Worm (Caenorhabditis elegans) whole organism, L4 larva: ENCODE results near the gene R08C7.11.

Experiments used
- D1046.2 ChIP-seq: fragments of 200-800 bp; sonication (Bioruptor generic); IDR thresholded peaks from 2 replicates; pipeline ENCODE4 v1.3.6; 2022; ENCODE audit warnings: missing genetic modification characterization, missing compliant biosample characterization
- F44E2.7 ChIP-seq: fragments of 200-800 bp; sonication (Bioruptor generic); IDR thresholded peaks from 2 replicates; pipeline ENCODE4 v2.1.2; 2022; ENCODE audit warnings: missing genetic modification characterization, missing compliant biosample characterization
- F49E8.2 ChIP-seq: sonication (generic microtip); optimal IDR thresholded peaks from 2 replicates; lab custom pipeline; 2016; ENCODE audit warnings: missing compliant biosample characterization, mild to moderate bottlenecking, missing genetic modification characterization, borderline replicate concordance
- R02D3.7 ChIP-seq: fragments of 150-350 bp; sonication (generic microtip); optimal IDR thresholded peaks from 3 replicates; lab custom pipeline; 2014; ENCODE audit warnings: missing biosample characterization, missing genetic modification characterization
- T20F7.1 ChIP-seq: fragments of 200-800 bp; sonication (Bioruptor generic); optimal IDR thresholded peaks from 2 replicates; lab custom pipeline; 2018; ENCODE audit warnings: mild to moderate bottlenecking, missing genetic modification characterization, missing compliant biosample characterization
- T26A8.4 ChIP-seq: fragments of 200-800 bp; sonication (Bioruptor generic); IDR thresholded peaks from 2 replicates; pipeline ENCODE4 v1.3.6; 2022; ENCODE audit warnings: missing genetic modification characterization, missing compliant biosample characterization
- aha-1 ChIP-seq: fragments of 150-350 bp; peaks from one replicate; lab custom pipeline; 2014; ENCODE audit warnings: missing biosample characterization, missing genetic modification characterization
- arid-1 ChIP-seq: fragments of 200-800 bp; sonication (Bioruptor generic); conservative IDR thresholded peaks from 2 replicates; pipeline ENCODE4 v1.3.6; 2022; ENCODE audit warnings: missing genetic modification reagents, missing genetic modification characterization, missing compliant biosample characterization
- ceh-20 ChIP-seq: fragments of 200-800 bp; sonication (Bioruptor generic); IDR thresholded peaks from 2 replicates; pipeline ENCODE4 v1.3.6; 2022; ENCODE audit warnings: missing genetic modification reagents, missing genetic modification characterization, missing compliant biosample characterization
- ceh-32 ChIP-seq: sonication (generic microtip); optimal IDR thresholded peaks from 2 replicates; lab custom pipeline; 2016; ENCODE audit warnings: mild to moderate bottlenecking, missing genetic modification characterization, missing compliant biosample characterization; ENCODE audit not compliant: poor library complexity
- ceh-62 ChIP-seq: sonication (generic microtip); optimal IDR thresholded peaks from 2 replicates; lab custom pipeline; 2017; ENCODE audit warnings: missing biosample characterization, missing genetic modification characterization
- ctbp-1 ChIP-seq: fragments of 200-800 bp; sonication (Bioruptor generic); IDR thresholded peaks from 2 replicates; pipeline ENCODE4 v1.3.6; 2022; ENCODE audit warnings: missing genetic modification reagents, missing genetic modification characterization, missing compliant biosample characterization
- daf-12 ChIP-seq: fragments of 150-350 bp; optimal IDR thresholded peaks from 2 replicates; lab custom pipeline; 2014; ENCODE audit warnings: missing biosample characterization, missing genetic modification reagents, missing genetic modification characterization
- daf-16 ChIP-seq, 3 experiments: sonication (generic microtip); optimal IDR thresholded peaks; 2 replicates each; lab custom pipeline; 2016 to 2017; ENCODE audit warnings: missing genetic modification characterization in 3 of 3, missing genetic modification reagents in 3 of 3, mild to moderate bottlenecking in 2 of 3, missing compliant biosample characterization in 2 of 3, missing biosample characterization in 1 of 3, moderate library complexity in 1 of 3
- daf-19 ChIP-seq: fragments of 200-800 bp; sonication (Bioruptor generic); conservative IDR thresholded peaks from 2 replicates; pipeline ENCODE4 v1.3.6; 2022; ENCODE audit warnings: missing genetic modification characterization, missing compliant biosample characterization
- daf-8 ChIP-seq: fragments of 200-800 bp; sonication (Bioruptor generic); IDR thresholded peaks from 2 replicates; pipeline ENCODE4 v1.3.6; 2022; ENCODE audit warnings: missing genetic modification characterization, missing compliant biosample characterization
- dmd-9 ChIP-seq: fragments of 200-800 bp; sonication (Bioruptor generic); IDR thresholded peaks from 2 replicates; pipeline ENCODE4 v1.3.6; 2022; ENCODE audit warnings: missing genetic modification reagents, missing genetic modification characterization, missing compliant biosample characterization
- dpl-1 ChIP-seq: fragments of 150-350 bp; optimal IDR thresholded peaks from 2 replicates; lab custom pipeline; 2014; ENCODE audit warnings: missing biosample characterization, missing genetic modification reagents, missing genetic modification characterization
- egl-27 ChIP-seq: sonication (generic microtip); optimal IDR thresholded peaks from 3 replicates; lab custom pipeline; 2017; ENCODE audit warnings: missing biosample characterization, missing genetic modification reagents, missing genetic modification characterization
- egl-43 ChIP-seq: fragments of 200-800 bp; sonication (Bioruptor generic); IDR thresholded peaks from 2 replicates; pipeline ENCODE4 v1.3.6; 2022; ENCODE audit warnings: missing genetic modification reagents, missing genetic modification characterization, missing compliant biosample characterization
- gei-8 ChIP-seq: fragments of 200-800 bp; sonication (Bioruptor generic); optimal IDR thresholded peaks from 2 replicates; lab custom pipeline; 2018; ENCODE audit warnings: mild to moderate bottlenecking, missing genetic modification characterization, missing compliant biosample characterization
- hlh-11 ChIP-seq: fragments of 200-800 bp; sonication (Bioruptor generic); optimal IDR thresholded peaks from 2 replicates; lab custom pipeline; 2018; ENCODE audit warnings: mild to moderate bottlenecking, missing genetic modification characterization, missing compliant biosample characterization
- hlh-30 ChIP-seq: sonication (generic microtip); optimal IDR thresholded peaks from 2 replicates; lab custom pipeline; 2017; ENCODE audit warnings: antibody characterized with exemption, mild to moderate bottlenecking, missing genetic modification characterization, missing compliant biosample characterization; ENCODE audit not compliant: insufficient read depth
- lim-7 ChIP-seq: fragments of 200-800 bp; sonication (Bioruptor generic); IDR thresholded peaks from 2 replicates; pipeline ENCODE4 v1.3.6; 2022; ENCODE audit warnings: missing genetic modification characterization, missing compliant biosample characterization
- lin-13 ChIP-seq: fragments of 150-350 bp; optimal IDR thresholded peaks from 2 replicates; lab custom pipeline; 2014; ENCODE audit warnings: missing biosample characterization, missing genetic modification reagents, missing genetic modification characterization
- lin-39 ChIP-seq: fragments of 150-350 bp; optimal IDR thresholded peaks from 2 replicates; lab custom pipeline; 2014; ENCODE audit warnings: missing biosample characterization, missing genetic modification reagents, missing genetic modification characterization
- lir-3 ChIP-seq: sonication (generic microtip); optimal IDR thresholded peaks from 2 replicates; lab custom pipeline; 2016; ENCODE audit warnings: mild to moderate bottlenecking, missing genetic modification characterization, missing compliant biosample characterization
- lsy-2 ChIP-seq, 2 experiments: fragments of 150-350 bp in 1 of 2; sonication (generic microtip) in 1 of 2; optimal IDR thresholded peaks; 2 replicates each; lab custom pipeline; 2014 to 2017; ENCODE audit warnings: missing biosample characterization in 2 of 2, missing genetic modification characterization in 2 of 2
- madf-5 ChIP-seq, 2 experiments: fragments of 200-800 bp; sonication (Bioruptor generic); IDR thresholded peaks; 2 replicates each; pipeline ENCODE4 v1.3.6; 2022; ENCODE audit warnings: missing compliant biosample characterization in 2 of 2, missing genetic modification characterization in 2 of 2
- madf-9 ChIP-seq: fragments of 200-800 bp; sonication (Bioruptor generic); conservative IDR thresholded peaks from 2 replicates; pipeline ENCODE4 v1.3.6; 2022; ENCODE audit warnings: missing genetic modification reagents, missing genetic modification characterization, missing compliant biosample characterization
- mdt-29 ChIP-seq: fragments of 200-800 bp; sonication (Bioruptor generic); IDR thresholded peaks from 2 replicates; pipeline ENCODE4 v1.3.6; 2022; ENCODE audit warnings: missing genetic modification reagents, missing genetic modification characterization, missing compliant biosample characterization
- mxl-2 ChIP-seq: fragments of 200-800 bp; sonication (Bioruptor generic); conservative IDR thresholded peaks from 2 replicates; pipeline ENCODE4 v1.3.6; 2022; ENCODE audit warnings: missing genetic modification reagents, missing genetic modification characterization, missing compliant biosample characterization
- nhr-10 ChIP-seq: fragments of 150-350 bp; optimal IDR thresholded peaks from 2 replicates; lab custom pipeline; 2014; ENCODE audit warnings: missing biosample characterization, missing genetic modification characterization
- nhr-102 ChIP-seq: sonication (generic microtip); optimal IDR thresholded peaks from 2 replicates; lab custom pipeline; 2016; ENCODE audit warnings: mild to moderate bottlenecking, missing genetic modification characterization, moderate library complexity, missing compliant biosample characterization
- nhr-28 ChIP-seq: fragments of 150-350 bp; optimal IDR thresholded peaks from 2 replicates; lab custom pipeline; 2014; ENCODE audit warnings: missing biosample characterization, missing genetic modification characterization
- nhr-41 ChIP-seq: fragments of 200-800 bp; sonication (Bioruptor generic); IDR thresholded peaks from 2 replicates; pipeline ENCODE4 v1.3.6; 2022; ENCODE audit warnings: missing genetic modification reagents, missing genetic modification characterization, missing compliant biosample characterization
- nhr-42 ChIP-seq: fragments of 200-800 bp; sonication (Bioruptor generic); IDR thresholded peaks from 2 replicates; pipeline ENCODE4 v1.3.6; 2022; ENCODE audit warnings: missing genetic modification characterization, missing compliant biosample characterization
- nhr-6 ChIP-seq: fragments of 150-350 bp; optimal IDR thresholded peaks from 2 replicates; lab custom pipeline; 2014; ENCODE audit warnings: missing biosample characterization, missing genetic modification characterization
- nhr-77 ChIP-seq: fragments of 150-350 bp; optimal IDR thresholded peaks from 2 replicates; lab custom pipeline; 2014; ENCODE audit warnings: missing biosample characterization, missing genetic modification characterization
- pqm-1 ChIP-seq: sonication (generic microtip); optimal IDR thresholded peaks from 2 replicates; lab custom pipeline; 2017; ENCODE audit warnings: missing biosample characterization, missing genetic modification characterization
- rbr-2 ChIP-seq: sonication (generic microtip); optimal IDR thresholded peaks from 2 replicates; lab custom pipeline; 2016; ENCODE audit warnings: missing genotype, missing genetic modification characterization, missing compliant biosample characterization
- saeg-2 ChIP-seq: fragments of 200-800 bp; sonication (Bioruptor generic); IDR thresholded peaks from 2 replicates; pipeline ENCODE4 v1.3.6; 2022; ENCODE audit warnings: missing genetic modification reagents, missing genetic modification characterization, missing compliant biosample characterization
- set-16 ChIP-seq: fragments of 200-800 bp; sonication (Bioruptor generic); IDR thresholded peaks from 2 replicates; pipeline ENCODE4 v1.3.6; 2022; ENCODE audit warnings: missing genetic modification reagents, missing genetic modification characterization, missing compliant biosample characterization
- snpc-1.2 ChIP-seq: fragments of 200-800 bp; sonication (Bioruptor generic); IDR thresholded peaks from 2 replicates; pipeline ENCODE4 v1.3.6; 2022; ENCODE audit warnings: missing genetic modification reagents, missing genetic modification characterization, missing compliant biosample characterization
- snpc-4 ChIP-seq: fragments of 150-350 bp; optimal IDR thresholded peaks from 2 replicates; lab custom pipeline; 2014; ENCODE audit warnings: missing biosample characterization, missing genetic modification characterization
- spr-3 ChIP-seq: fragments of 200-800 bp; sonication (Bioruptor generic); optimal IDR thresholded peaks from 2 replicates; lab custom pipeline; 2018; ENCODE audit warnings: mild to moderate bottlenecking, missing genetic modification characterization, missing compliant biosample characterization
- tra-1 ChIP-seq: fragments of 200-800 bp; sonication (Bioruptor generic); IDR thresholded peaks from 2 replicates; pipeline ENCODE4 v1.3.6; 2022; ENCODE audit warnings: missing genetic modification reagents, missing genetic modification characterization, missing compliant biosample characterization
- zfp-3 ChIP-seq: fragments of 200-800 bp; sonication (Bioruptor generic); conservative IDR thresholded peaks from 2 replicates; pipeline ENCODE4 v1.3.6; 2022; ENCODE audit warnings: missing genetic modification reagents, missing genetic modification characterization, missing compliant biosample characterization
- ztf-11 ChIP-seq: fragments of 150-350 bp; optimal IDR thresholded peaks from 2 replicates; lab custom pipeline; 2014; ENCODE audit warnings: missing biosample characterization, missing genetic modification characterization
- ztf-7 ChIP-seq: fragments of 150-350 bp; optimal IDR thresholded peaks from 2 replicates; lab custom pipeline; 2014; ENCODE audit warnings: missing biosample characterization, missing genetic modification characterization

R08C7.11 gene

DNA sequence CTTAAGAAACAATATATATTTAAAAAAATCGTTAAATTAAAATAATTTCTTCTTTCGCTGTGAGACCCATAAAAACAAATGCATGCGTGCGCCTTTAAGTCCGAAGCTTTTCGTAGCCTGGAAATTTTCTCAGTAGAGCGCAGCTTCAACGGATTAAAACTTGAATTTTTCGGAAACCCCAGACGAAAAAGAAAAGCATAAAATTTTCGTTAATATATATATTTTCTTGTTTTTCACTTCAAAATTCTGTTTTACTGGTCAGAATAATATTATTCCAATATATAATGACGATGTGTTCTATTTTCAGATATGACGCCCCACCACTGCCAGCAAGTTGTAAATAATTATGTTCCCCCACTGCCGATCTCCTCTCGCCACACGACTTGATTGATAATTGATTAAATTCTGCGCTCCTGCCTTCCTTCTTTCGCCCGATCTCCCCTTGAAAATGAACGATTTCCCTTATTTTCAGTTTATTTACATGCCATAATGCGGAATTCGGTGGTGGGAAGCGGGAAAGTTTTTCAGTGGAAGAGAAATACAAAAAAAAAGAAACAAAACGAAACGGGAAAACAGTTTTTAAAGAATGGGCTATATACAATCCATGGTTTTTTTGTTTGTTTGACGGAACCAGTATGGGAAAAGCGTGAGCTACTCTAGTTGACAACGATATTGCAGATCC is 13.4 kb upstream of the R08C7.11 start:
- TF ChIP-seq nhr-42 (GFP tag; lab: Robert Waterston, UW) = 0 out of 2 replicates have a peak, but pooled peaks have one; percentile 6
- TF ChIP-seq snpc-4 (tag; lab: Kevin White, UChicago) = no peak
- TF ChIP-seq hlh-11 (tag; lab: Kevin White, UChicago) = peak; percentile 49
- TF ChIP-seq aha-1 = peak; percentile 30
- no peak for TF ChIP-seq pqm-1
- no peak for TF ChIP-seq set-16 (GFP tag; lab: Robert Waterston, UW)
- TF ChIP-seq lsy-2 (tag; optimal IDR thresholded peaks at IDR 0.05; lab: Kevin White, UChicago) = peak; percentile 33 to 72
- no peak for TF ChIP-seq R02D3.7
- TF ChIP-seq mxl-2 (GFP tag; lab: Robert Waterston, UW) = no peak
- TF ChIP-seq spr-3 (GFP tag; lab: Kevin White, UChicago) = no peak
- no peak for TF ChIP-seq ztf-11 (tag; lab: Kevin White, UChicago)
- peak; percentile 60 for TF ChIP-seq nhr-102
- no peak for TF ChIP-seq snpc-1.2 (GFP tag; lab: Robert Waterston, UW)
- TF ChIP-seq dmd-9 = no peak
- TF ChIP-seq egl-43 = 0 out of 2 replicates have a peak, but pooled peaks have one; percentile 28
- TF ChIP-seq hlh-30 (tag; lab: Kevin White, UChicago) = peak; percentile 11
- peak; percentile 75; the same call in 1 of the 2 replicates for TF ChIP-seq T26A8.4 (GFP tag; lab: Robert Waterston, UW)
- no peak for TF ChIP-seq daf-19 (GFP tag; lab: Robert Waterston, UW)
- no peak for TF ChIP-seq ztf-7 (tag; lab: Kevin White, UChicago)
- TF ChIP-seq ceh-62 (tag; lab: Kevin White, UChicago) = no peak
- no peak for TF ChIP-seq ceh-20 (GFP tag; lab: Robert Waterston, UW)
- no peak for TF ChIP-seq lim-7 (GFP tag; lab: Robert Waterston, UW)
- TF ChIP-seq saeg-2 = no peak
- no peak for TF ChIP-seq ceh-32
- TF ChIP-seq F44E2.7 (GFP tag; lab: Robert Waterston, UW) = no peak
- TF ChIP-seq nhr-28 (tag; lab: Kevin White, UChicago) = no peak
- no peak for TF ChIP-seq gei-8 (GFP tag; lab: Kevin White, UChicago)
- peak in 1 of 2 experiments; percentile 61 for TF ChIP-seq daf-16 (GFP tag; optimal IDR thresholded peaks at IDR 0.05; lab: Kevin White, UChicago)
- TF ChIP-seq daf-16 (tag; optimal IDR thresholded peaks at IDR 0.05; lab: Kevin White, UChicago) = peak; percentile 77
- 0 out of 2 replicates have a peak, but pooled peaks have one; percentile 48 for TF ChIP-seq ctbp-1 (GFP tag; lab: Robert Waterston, UW)
- TF ChIP-seq zfp-3 (GFP tag; lab: Robert Waterston, UW) = peak; percentile 89; the same call in 1 of the 2 replicates
- no peak for TF ChIP-seq nhr-10
- TF ChIP-seq lin-39 (tag; lab: Kevin White, UChicago) = no peak
- no peak for TF ChIP-seq nhr-41 (GFP tag; lab: Robert Waterston, UW)
- peak; percentile 37 for TF ChIP-seq rbr-2 (tag; lab: Kevin White, UChicago)
- no peak for TF ChIP-seq lir-3
- TF ChIP-seq D1046.2 (GFP tag; lab: Robert Waterston, UW) = no peak
- no peak for TF ChIP-seq madf-9 (GFP tag; lab: Robert Waterston, UW)
- no peak for TF ChIP-seq lin-13 (GFP tag; lab: Kevin White, UChicago)
- no peak for TF ChIP-seq F49E8.2 (tag; lab: Kevin White, UChicago)
- TF ChIP-seq daf-8 (GFP tag; lab: Robert Waterston, UW) = no peak
- TF ChIP-seq T20F7.1 (GFP tag; lab: Kevin White, UChicago) = no peak
- TF ChIP-seq daf-12 = no peak
- no peak for TF ChIP-seq tra-1 (GFP tag; lab: Robert Waterston, UW)
- TF ChIP-seq arid-1 = no peak; the same call in 1 of the 2 replicates
- no peak for TF ChIP-seq dpl-1 (GFP tag; lab: Kevin White, UChicago)
- no peak for TF ChIP-seq egl-27 (tag; lab: Kevin White, UChicago)
- 0 out of 4 replicates have a peak, but pooled peaks of 1 of the 2 experiments have one; percentile 7 for TF ChIP-seq madf-5 (GFP tag; IDR thresholded peaks at IDR 0.05; lab: Robert Waterston, UW)
- TF ChIP-seq nhr-6 = peak; percentile 1
- no peak for TF ChIP-seq nhr-77
- no peak; the same call in none of the 2 replicates for TF ChIP-seq mdt-29
